Worm (Caenorhabditis elegans) whole organism, L1 larva: ENCODE results near the gene R10E4.11.

Experiments
- aha-1 ChIP-seq: fragments of 150-350 bp; optimal IDR thresholded peaks from 2 replicates; lab custom pipeline; 2014; ENCODE audit warnings: missing biosample characterization, missing genetic modification characterization
- ceh-8 ChIP-seq: fragments of 200-800 bp; sonication (Bioruptor generic); optimal IDR thresholded peaks from 2 replicates; lab custom pipeline; 2018; ENCODE audit warnings: mild to moderate bottlenecking, missing genetic modification characterization, moderate library complexity, missing compliant biosample characterization
- ceh-90 ChIP-seq: sonication (generic microtip); optimal IDR thresholded peaks from 2 replicates; lab custom pipeline; 2016; ENCODE audit warnings: missing genetic modification characterization, missing compliant biosample characterization
- efl-1 ChIP-seq, 4 experiments: fragments of 150-350 bp; optimal IDR thresholded peaks in 3 of 4; peaks in 1 of 4; 1 replicate in 1 of 4; 2 replicates in 3 of 4; lab custom pipeline; 2014; ENCODE audit warnings: missing biosample characterization in 2 of 4, missing genetic modification characterization in 2 of 4, missing genetic modification reagents in 2 of 4
- elt-2 ChIP-seq: sonication (generic microtip); optimal IDR thresholded peaks from 2 replicates; lab custom pipeline; 2016; ENCODE audit warnings: missing genetic modification characterization, mild to moderate bottlenecking, inconsistent platforms, missing compliant biosample characterization, missing genetic modification reagents
- ets-5 ChIP-seq: fragments of 200-800 bp; sonication (Bioruptor generic); IDR thresholded peaks from 2 replicates; pipeline ENCODE4 v1.3.6; 2022; ENCODE audit warnings: missing genetic modification characterization, missing compliant biosample characterization
- grh-1 ChIP-seq: fragments of 200-800 bp; sonication (Bioruptor generic); IDR thresholded peaks from 2 replicates; pipeline ENCODE4 v1.3.6; 2022; ENCODE audit warnings: missing genetic modification reagents, missing genetic modification characterization, missing compliant biosample characterization
- hlh-4 ChIP-seq: sonication (generic microtip); optimal IDR thresholded peaks from 2 replicates; lab custom pipeline; 2016; ENCODE audit warnings: mild to moderate bottlenecking, missing genetic modification characterization, missing compliant biosample characterization
- lin-13 ChIP-seq: fragments of 150-350 bp; optimal IDR thresholded peaks from 2 replicates; lab custom pipeline; 2014; ENCODE audit warnings: missing biosample characterization, missing genetic modification reagents, missing genetic modification characterization
- lin-15B ChIP-seq: fragments of 150-350 bp; sonication (generic microtip); optimal IDR thresholded peaks from 3 replicates; lab custom pipeline; 2014; ENCODE audit warnings: missing biosample characterization, missing genetic modification characterization
- lin-35 ChIP-seq, 2 experiments: fragments of 150-350 bp; optimal IDR thresholded peaks; 2 replicates each; lab custom pipeline; 2014; ENCODE audit warnings: missing biosample characterization in 2 of 2, missing genetic modification characterization in 2 of 2, missing genetic modification reagents in 2 of 2
- lir-3 ChIP-seq: sonication (generic microtip); optimal IDR thresholded peaks from 2 replicates; lab custom pipeline; 2016; ENCODE audit warnings: mild to moderate bottlenecking, missing genetic modification characterization, moderate library complexity, missing compliant biosample characterization; ENCODE audit not compliant: poor library complexity
- mef-2 ChIP-seq: fragments of 150-350 bp; optimal IDR thresholded peaks from 2 replicates; lab custom pipeline; 2014; ENCODE audit warnings: missing biosample characterization, missing genetic modification characterization
- mep-1 ChIP-seq: fragments of 150-350 bp; optimal IDR thresholded peaks from 2 replicates; lab custom pipeline; 2014; ENCODE audit warnings: missing biosample characterization, missing genetic modification characterization
- nhr-19 ChIP-seq: fragments of 200-800 bp; sonication (Bioruptor generic); conservative IDR thresholded peaks from 2 replicates; pipeline ENCODE4 v1.3.6; 2022; ENCODE audit warnings: missing genetic modification characterization, missing compliant biosample characterization
- nhr-20 ChIP-seq: sonication (generic microtip); optimal IDR thresholded peaks from 2 replicates; lab custom pipeline; 2016; ENCODE audit warnings: mild to moderate bottlenecking, missing genetic modification characterization, missing compliant biosample characterization
- nhr-71 ChIP-seq: sonication (generic microtip); optimal IDR thresholded peaks from 2 replicates; lab custom pipeline; 2016; ENCODE audit warnings: mild to moderate bottlenecking, missing genetic modification characterization, moderate library complexity, missing compliant biosample characterization
- nhr-85 ChIP-seq: sonication (generic microtip); peaks from one replicate; lab custom pipeline; 2016; ENCODE audit warnings: missing genetic modification characterization, inconsistent platforms, missing compliant biosample characterization
- nhr-90 ChIP-seq: sonication (generic microtip); optimal IDR thresholded peaks from 2 replicates; lab custom pipeline; 2016; ENCODE audit warnings: mild to moderate bottlenecking, missing genetic modification characterization, missing compliant biosample characterization; ENCODE audit not compliant: poor library complexity
- pag-3 ChIP-seq: sonication (generic microtip); optimal IDR thresholded peaks from 2 replicates; lab custom pipeline; 2017; ENCODE audit warnings: missing genetic modification characterization, mild to moderate bottlenecking, missing compliant biosample characterization, antibody characterized with exemption, borderline replicate concordance; ENCODE audit not compliant: insufficient read depth
- rnt-1 ChIP-seq: sonication (generic microtip); optimal IDR thresholded peaks from 2 replicates; lab custom pipeline; 2016; ENCODE audit warnings: mild to moderate bottlenecking, missing genetic modification characterization, moderate library complexity, missing compliant biosample characterization
- skn-1 ChIP-seq: fragments of 150-350 bp; optimal IDR thresholded peaks from 2 replicates; lab custom pipeline; 2014; ENCODE audit warnings: missing biosample characterization, missing genetic modification characterization
- sptf-1 ChIP-seq: fragments of 150-350 bp; optimal IDR thresholded peaks from 2 replicates; lab custom pipeline; 2014; ENCODE audit warnings: missing biosample characterization, missing genetic modification characterization
- unc-130 ChIP-seq: fragments of 150-350 bp; optimal IDR thresholded peaks from 2 replicates; lab custom pipeline; 2017; ENCODE audit warnings: missing biosample characterization, missing genetic modification characterization, inconsistent platforms
- unc-30 ChIP-seq: sonication (generic microtip); optimal IDR thresholded peaks from 2 replicates; lab custom pipeline; 2017; ENCODE audit warnings: missing biosample characterization, missing genetic modification characterization
- vab-15 ChIP-seq: sonication (generic microtip); optimal IDR thresholded peaks from 2 replicates; lab custom pipeline; 2017; ENCODE audit warnings: missing genotype, mild to moderate bottlenecking, missing genetic modification characterization, missing compliant biosample characterization
- xbp-1 ChIP-seq: sonication (generic microtip); optimal IDR thresholded peaks from 2 replicates; lab custom pipeline; 2016; ENCODE audit warnings: missing genetic modification characterization, missing compliant biosample characterization
- zag-1 ChIP-seq: fragments of 150-350 bp; optimal IDR thresholded peaks from 2 replicates; lab custom pipeline; 2014; ENCODE audit warnings: missing biosample characterization, missing genetic modification characterization
- ztf-11 ChIP-seq, 2 experiments: sonication (generic microtip); optimal IDR thresholded peaks; 2 replicates each; lab custom pipeline; 2016 to 2017; ENCODE audit warnings: missing genetic modification characterization in 2 of 2, missing biosample characterization in 1 of 2, missing compliant biosample characterization in 1 of 2
- ztf-4 ChIP-seq: fragments of 150-350 bp; optimal IDR thresholded peaks from 2 replicates; lab custom pipeline; 2014; ENCODE audit warnings: missing biosample characterization, missing genetic modification characterization

Gene R10E4.11

ce11 chrIII:4313061-4313962, 12.5 kb upstream of the R10E4.11 start, which contains the start of the genes evl-14 and dcn-1 (continued):
- peak; percentile 68 for TF ChIP-seq lin-13 (GFP tag; lab: Kevin White, UChicago)
- peak; percentile 73 to 87 for TF ChIP-seq lin-35 (GFP tag; optimal IDR thresholded peaks at IDR 0.05; lab: Kevin White, UChicago)
- peak; percentile 90 for TF ChIP-seq nhr-71
- TF ChIP-seq sptf-1 (tag; lab: Kevin White, UChicago): no peak

ce11 chrIII:4309303-4309702, 8.5 kb upstream of the R10E4.11 start:
- TF ChIP-seq vab-15 (tag; lab: Kevin White, UChicago) (no peak), lin-15B (tag; lab: Kevin White, UChicago) (no peak), mef-2 (tag; lab: Kevin White, UChicago) (no peak), rnt-1 (tag; lab: Kevin White, UChicago) (no peak), ztf-11 (tag; optimal IDR thresholded peaks at IDR 0.05; lab: Kevin White, UChicago) (no peak)

ce11 chrIII:4302780-4303179, 1.9 kb upstream of the R10E4.11 start:
- no peak for TF ChIP-seq skn-1 (tag; lab: Kevin White, UChicago)
- TF ChIP-seq ceh-90: no peak
- no peak for TF ChIP-seq aha-1 (tag; lab: Kevin White, UChicago)
- no peak for TF ChIP-seq ztf-4 (tag; lab: Kevin White, UChicago)
- no peak for TF ChIP-seq unc-30 (tag; lab: Kevin White, UChicago)
- TF ChIP-seq nhr-20: peak; percentile 4
- TF ChIP-seq efl-1 (optimal IDR thresholded peaks at IDR 0.05; lab: Kevin White, UChicago): no peak
- TF ChIP-seq efl-1 (GFP tag; optimal IDR thresholded peaks at IDR 0.05 in 1 of 2; lab: Kevin White, UChicago): peak in 1 of 2 experiments; percentile 88
- no peak for TF ChIP-seq nhr-90
- no peak for TF ChIP-seq zag-1 (tag; lab: Kevin White, UChicago)
- TF ChIP-seq nhr-19: no peak
- TF ChIP-seq mep-1 (tag; lab: Kevin White, UChicago): peak; percentile 52
- TF ChIP-seq ceh-8: no peak
- peak; percentile 73 for TF ChIP-seq nhr-85 (tag; lab: Kevin White, UChicago)
- no peak for TF ChIP-seq elt-2 (tag; lab: Kevin White, UChicago)
- no peak for TF ChIP-seq pag-3 (tag; lab: Kevin White, UChicago)
- TF ChIP-seq hlh-4 (tag; lab: Kevin White, UChicago): no peak
- no peak for TF ChIP-seq vab-15 (tag; lab: Kevin White, UChicago)
- TF ChIP-seq lir-3 (tag; lab: Kevin White, UChicago): no peak
- no peak for TF ChIP-seq lin-35 (GFP tag; optimal IDR thresholded peaks at IDR 0.05; lab: Kevin White, UChicago)

ce11 chrIII:4302293-4302692, 1.5 kb upstream of the R10E4.11 start, which contains the start of gene R10E4.9:
TSS of gene R10E4.9 (minus strand) at chrIII:4302393.
- TF ChIP-seq ets-5 (GFP tag; lab: Robert Waterston, UW) (no peak), nhr-20 (no peak), unc-130 (tag; lab: Kevin White, UChicago) (no peak), pag-3 (tag; lab: Kevin White, UChicago) (no peak)

ce11 chrIII:4294153-4294862, 6.5 kb downstream of the R10E4.11 start, which contains the start of the genes nth-1 and R10E4.7:
TSS of gene nth-1 (minus strand) at chrIII:4294253.
TSS of gene R10E4.7 (plus strand) at chrIII:4294812.
- TF ChIP-seq xbp-1 (no peak), lin-15B (tag; lab: Kevin White, UChicago) (no peak), grh-1 (GFP tag; lab: Robert Waterston, UW) (no peak), pag-3 (tag; lab: Kevin White, UChicago) (no peak)
